Fruit fly (Drosophila melanogaster): Measurements from ENCODE around the gene GstD9.

- TF ChIP-seq Dll (optimal IDR thresholded peaks at IDR 0.05) (no peak), psq (optimal IDR thresholded peaks at IDR 0.05) (no peak), CG8478 (optimal IDR thresholded peaks at IDR 0.05) (no peak), pan (optimal IDR thresholded peaks at IDR 0.05) (no peak)
Measured at dm6 chr3R:12369793-12370642, 2.7 kb upstream of the GstD9 start.
